Worm (Caenorhabditis elegans) whole organism, L1 larva: ENCODE measurements around the gene T22F3.11.
"Not testable (repeated sequence)": the region's sequence is repeated elsewhere in the genome, so short reads cannot be mapped to it uniquely, and the experiment has no call there.

Source experiments
- pqm-1 ChIP-seq: sonication (generic microtip); optimal IDR thresholded peaks from 3 replicates; lab custom pipeline; 2017; ENCODE audit warnings: missing biosample characterization, missing genetic modification characterization
- unc-62 ChIP-seq: fragments of 150-350 bp; optimal IDR thresholded peaks from 2 replicates; lab custom pipeline; 2014; ENCODE audit warnings: missing biosample characterization, missing genetic modification reagents, missing genetic modification characterization

ce11 chrV:3620608-3621007 lies 6.3 kb upstream of the T22F3.11 start, which contains the start of gene srx-93:
- TF ChIP-seq pqm-1 (tag; lab: Kevin White, UChicago); unc-62 (GFP tag; lab: Kevin White, UChicago): not testable (repeated sequence)
